Worm (Caenorhabditis elegans) whole organism, L4/young adult: ENCODE measurements around the gene srt-23.

Experiments
- W03F9.2 ChIP-seq: fragments of 150-350 bp; optimal IDR thresholded peaks from 2 replicates; lab custom pipeline; 2014; ENCODE audit warnings: missing biosample characterization, missing genetic modification characterization
- dao-5 ChIP-seq: sonication (generic microtip); optimal IDR thresholded peaks from 2 replicates; lab custom pipeline; 2016; ENCODE audit warnings: missing genotype, missing genetic modification characterization, moderate library complexity, missing compliant biosample characterization
- him-1 ChIP-seq: sonication (generic microtip); optimal IDR thresholded peaks from 2 replicates; lab custom pipeline; 2016; ENCODE audit warnings: missing genotype, missing genetic modification reagents, missing genetic modification characterization, missing compliant biosample characterization

DNA sequence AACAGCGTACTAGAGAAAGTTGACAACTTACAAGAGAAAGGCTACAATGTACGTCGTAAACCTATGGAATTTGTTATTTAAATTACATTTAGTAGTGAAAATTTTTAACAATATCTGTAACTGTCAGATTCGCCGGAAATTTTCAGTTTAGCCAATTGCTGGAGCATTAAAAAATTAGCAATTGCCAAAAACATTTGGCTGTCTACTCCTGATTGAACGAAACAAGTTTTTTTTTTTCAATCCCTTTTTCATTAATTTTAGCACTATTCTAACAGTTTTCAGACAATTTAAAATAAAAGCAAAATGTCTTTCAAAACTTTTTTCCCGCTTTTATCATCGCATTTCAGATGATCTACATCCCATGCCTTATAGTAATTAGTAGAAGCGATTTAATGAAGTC is 435 bp downstream of the srt-23 start:
- no peak for TF ChIP-seq him-1 (tag; lab: Kevin White, UChicago)
- no peak for TF ChIP-seq W03F9.2
- no peak for TF ChIP-seq dao-5 (tag; lab: Kevin White, UChicago)
